Fruit fly (Drosophila melanogaster) whole organism, embryonic: ENCODE measurements around the gene fz3.

Experiments used
- Atf3 ChIP-seq: fragments of 200-800 bp; sonication (Bioruptor generic); optimal IDR thresholded peaks from 3 replicates; lab custom pipeline; 2016; ENCODE audit warnings: missing biosample characterization, missing genetic modification characterization
- Blimp-1 ChIP-seq: fragments of 200-800 bp; sonication (Bioruptor generic); optimal IDR thresholded peaks from 3 replicates; lab custom pipeline; 2018; ENCODE audit warnings: missing biosample characterization, missing genetic modification characterization, mild to moderate bottlenecking, moderate library complexity, missing genetic modification reagents
- CG10431 ChIP-seq: fragments of 200-800 bp; sonication (Bioruptor generic); optimal IDR thresholded peaks from 3 replicates; lab custom pipeline; 2018; ENCODE audit warnings: missing biosample characterization, mild to moderate bottlenecking, missing genetic modification characterization
- CG10959 ChIP-seq: fragments of 200-800 bp; sonication (Bioruptor generic); IDR thresholded peaks from 2 replicates; pipeline ENCODE4 v1.3.6; 2022; ENCODE audit warnings: missing biosample characterization, missing genetic modification characterization
- CG11504 ChIP-seq: fragments of 200-800 bp; sonication (Bioruptor generic); optimal IDR thresholded peaks from 3 replicates; lab custom pipeline; 2019; ENCODE audit warnings: missing biosample characterization, mild to moderate bottlenecking, missing genetic modification characterization, moderate library complexity
- CG11695 ChIP-seq: fragments of 200-800 bp; sonication (Bioruptor generic); IDR thresholded peaks from 3 replicates; pipeline ENCODE4 v1.3.6; 2022; ENCODE audit warnings: missing biosample characterization, missing genetic modification characterization
- CG11696 ChIP-seq: fragments of 200-800 bp; sonication (Bioruptor generic); IDR thresholded peaks from 2 replicates; pipeline ENCODE4 v1.3.6; 2022; ENCODE audit warnings: missing biosample characterization, missing genetic modification characterization
- CG12659 ChIP-seq: fragments of 200-800 bp; sonication (Bioruptor generic); optimal IDR thresholded peaks from 3 replicates; lab custom pipeline; 2017; ENCODE audit warnings: mild to moderate bottlenecking, missing biosample characterization, missing genetic modification reagents, missing genetic modification characterization
- CG12942 ChIP-seq: fragments of 200-800 bp; sonication (Bioruptor generic); optimal IDR thresholded peaks from 3 replicates; lab custom pipeline; 2016; ENCODE audit warnings: missing biosample characterization, missing genetic modification characterization
- CG13424 ChIP-seq: fragments of 200-800 bp; sonication (Bioruptor generic); optimal IDR thresholded peaks from 2 replicates; lab custom pipeline; 2019; ENCODE audit warnings: missing biosample characterization, mild to moderate bottlenecking, missing genetic modification characterization, moderate library complexity
- CG14667 ChIP-seq: fragments of 200-800 bp; sonication (Bioruptor generic); IDR thresholded peaks from 2 replicates; pipeline ENCODE4 v1.3.6; 2022; ENCODE audit warnings: missing biosample characterization, missing genetic modification characterization
- CG14710 ChIP-seq: fragments of 200-800 bp; sonication (Bioruptor generic); optimal IDR thresholded peaks from 3 replicates; lab custom pipeline; 2019; ENCODE audit warnings: missing biosample characterization, mild to moderate bottlenecking, missing genetic modification characterization, moderate library complexity
- CG14860 ChIP-seq: fragments of 200-800 bp; sonication (Bioruptor generic); IDR thresholded peaks from 3 replicates; pipeline ENCODE4 v1.3.6; 2022; ENCODE audit warnings: missing biosample characterization, missing genetic modification characterization; ENCODE audit not compliant: partially characterized antibody
- CG16813 ChIP-seq: fragments of 200-800 bp; sonication (Bioruptor generic); IDR thresholded peaks from 3 replicates; pipeline ENCODE4 v1.3.6; 2022; ENCODE audit warnings: missing biosample characterization, missing genetic modification characterization; ENCODE audit not compliant: partially characterized antibody
- CG17186 ChIP-seq: fragments of 200-800 bp; sonication (Bioruptor generic); optimal IDR thresholded peaks from 3 replicates; lab custom pipeline; 2017; ENCODE audit warnings: missing biosample characterization, missing genetic modification reagents, missing genetic modification characterization
- CG17361 ChIP-seq: fragments of 200-800 bp; sonication (Bioruptor generic); IDR thresholded peaks from 3 replicates; pipeline ENCODE4 v1.3.6; 2022; ENCODE audit warnings: missing biosample characterization, missing genetic modification characterization
- CG2120 ChIP-seq: fragments of 200-800 bp; sonication (Bioruptor generic); optimal IDR thresholded peaks from 3 replicates; lab custom pipeline; 2016; ENCODE audit warnings: missing biosample characterization, missing genetic modification characterization
- CG33213 ChIP-seq: fragments of 200-800 bp; sonication (Bioruptor generic); optimal IDR thresholded peaks from 3 replicates; lab custom pipeline; 2016; ENCODE audit warnings: missing biosample characterization, missing genetic modification characterization
- CG3838 ChIP-seq: fragments of 200-800 bp; sonication (Bioruptor generic); optimal IDR thresholded peaks from 3 replicates; lab custom pipeline; 2016; ENCODE audit warnings: missing biosample characterization, missing genetic modification characterization
- CG3995 ChIP-seq: fragments of 200-800 bp; sonication (Bioruptor generic); optimal IDR thresholded peaks from 3 replicates; lab custom pipeline; 2016; ENCODE audit warnings: missing biosample characterization, missing genetic modification characterization
- CG42726 ChIP-seq: fragments of 200-800 bp; sonication (Bioruptor generic); IDR thresholded peaks from 2 replicates; pipeline ENCODE4 v1.3.6; 2022; ENCODE audit warnings: missing biosample characterization, missing genetic modification characterization; ENCODE audit not compliant: partially characterized antibody
- CG5180 ChIP-seq: fragments of 200-800 bp; sonication (Bioruptor generic); optimal IDR thresholded peaks from 3 replicates; lab custom pipeline; 2017; ENCODE audit warnings: missing biosample characterization, missing genetic modification characterization, mild to moderate bottlenecking, moderate library complexity, missing genetic modification reagents
- CG5953 ChIP-seq: fragments of 200-800 bp; sonication (Bioruptor generic); IDR thresholded peaks from 2 replicates; pipeline ENCODE4 v1.3.6; 2022; ENCODE audit warnings: missing biosample characterization, missing genetic modification characterization
- CG7928 ChIP-seq: fragments of 200-800 bp; sonication (Bioruptor generic); optimal IDR thresholded peaks from 2 replicates; lab custom pipeline; 2017; ENCODE audit warnings: missing biosample characterization, mild to moderate bottlenecking, missing genetic modification characterization
- CoRest ChIP-seq: fragments of 200-800 bp; sonication (Bioruptor generic); optimal IDR thresholded peaks from 3 replicates; lab custom pipeline; 2018; ENCODE audit warnings: missing biosample characterization, mild to moderate bottlenecking, missing genetic modification characterization, moderate library complexity
- Dek ChIP-seq: fragments of 200-800 bp; sonication (Bioruptor generic); optimal IDR thresholded peaks from 3 replicates; lab custom pipeline; 2019; ENCODE audit warnings: missing biosample characterization, mild to moderate bottlenecking, missing genetic modification characterization, moderate library complexity
- GATAe ChIP-seq: fragments of 200-800 bp; sonication (Bioruptor generic); conservative IDR thresholded peaks from 2 replicates; pipeline ENCODE4 v1.3.6; 2022; ENCODE audit warnings: missing biosample characterization, missing genetic modification characterization
- MTF-1 ChIP-seq: fragments of 200-800 bp; sonication (Bioruptor generic); optimal IDR thresholded peaks from 2 replicates; lab custom pipeline; 2018; ENCODE audit warnings: missing biosample characterization, mild to moderate bottlenecking, missing genetic modification characterization, borderline replicate concordance
- Med ChIP-seq: fragments of 200-800 bp; sonication (Bioruptor generic); peaks from one replicate; lab custom pipeline; 2016; ENCODE audit warnings: missing biosample characterization, missing genetic modification characterization, mild to moderate bottlenecking, inconsistent platforms, moderate library complexity
- Usf ChIP-seq: fragments of 200-800 bp; sonication (Bioruptor generic); optimal IDR thresholded peaks from 2 replicates; lab custom pipeline; 2017; ENCODE audit warnings: missing genotype, missing biosample characterization, missing genetic modification characterization
- ac ChIP-seq: fragments of 200-800 bp; sonication (Bioruptor generic); optimal IDR thresholded peaks from 3 replicates; lab custom pipeline; 2017; ENCODE audit warnings: missing biosample characterization, mild to moderate bottlenecking, missing genetic modification characterization
- ap ChIP-seq: fragments of 200-800 bp; sonication (Bioruptor generic); IDR thresholded peaks from 2 replicates; pipeline ENCODE4 v1.3.6; 2022; ENCODE audit warnings: missing biosample characterization, missing genetic modification characterization
- chinmo ChIP-seq: fragments of 200-800 bp; sonication (Bioruptor generic); IDR thresholded peaks from 4 replicates; pipeline ENCODE4 v1.3.6; 2022; ENCODE audit warnings: missing biosample characterization, missing genetic modification characterization; ENCODE audit not compliant: partially characterized antibody
- ci ChIP-seq: fragments of 200-800 bp; sonication (Bioruptor generic); IDR thresholded peaks from 3 replicates; pipeline ENCODE4 v1.3.6; 2022; ENCODE audit warnings: missing biosample characterization, missing genetic modification characterization
- gsb-n ChIP-seq: fragments of 200-800 bp; sonication (Bioruptor generic); optimal IDR thresholded peaks from 3 replicates; lab custom pipeline; 2018; ENCODE audit warnings: missing biosample characterization, mild to moderate bottlenecking, missing genetic modification characterization
- hb ChIP-seq: fragments of 200-800 bp; sonication (Bioruptor generic); IDR thresholded peaks from 3 replicates; pipeline ENCODE4 v1.3.6; 2022; ENCODE audit warnings: missing biosample characterization, missing genetic modification characterization; ENCODE audit not compliant: partially characterized antibody
- hkb ChIP-seq, 2 experiments: fragments of 200-800 bp in 1 of 2; fragments of >200 bp in 1 of 2; sonication (Bioruptor generic) in 1 of 2; IDR thresholded peaks in 1 of 2; optimal IDR thresholded peaks in 1 of 2; 2 replicates each; pipeline versions ENCODE4 v1.3.6 to Lab custom; 2017 to 2022; ENCODE audit warnings: missing biosample characterization in 1 of 2, missing genetic modification characterization in 1 of 2
- inv ChIP-seq: fragments of 200-800 bp; sonication (Bioruptor generic); IDR thresholded peaks from 2 replicates; pipeline ENCODE4 v1.3.6; 2022; ENCODE audit warnings: missing biosample characterization, missing genetic modification characterization; ENCODE audit not compliant: partially characterized antibody
- nmo ChIP-seq: fragments of 200-800 bp; sonication (Bioruptor generic); optimal IDR thresholded peaks from 2 replicates; lab custom pipeline; 2018; ENCODE audit warnings: missing biosample characterization, mild to moderate bottlenecking, missing genetic modification characterization, moderate library complexity
- prd ChIP-seq, 3 experiments: fragments of >200 bp in 2 of 3; fragments of 200-800 bp in 1 of 3; sonication (Bioruptor generic) in 1 of 3; optimal IDR thresholded peaks in 2 of 3; IDR thresholded peaks in 1 of 3; 2 replicates in 2 of 3; 3 replicates in 1 of 3; pipeline versions ENCODE4 v1.3.6 to Lab custom; 2017 to 2022; ENCODE audit warnings: missing biosample characterization in 1 of 3, missing genetic modification characterization in 1 of 3
- sd ChIP-seq: fragments of 200-800 bp; sonication (Bioruptor generic); optimal IDR thresholded peaks from 3 replicates; lab custom pipeline; 2018; ENCODE audit warnings: missing biosample characterization, mild to moderate bottlenecking, missing genetic modification characterization, moderate library complexity
- sens ChIP-seq: fragments of 200-800 bp; sonication (Bioruptor generic); peaks from one replicate; lab custom pipeline; 2016; ENCODE audit warnings: missing biosample characterization, missing genetic modification characterization
- slbo ChIP-seq: fragments of 200-800 bp; sonication (Bioruptor generic); IDR thresholded peaks from 2 replicates; pipeline ENCODE4 v1.3.6; 2022; ENCODE audit warnings: missing biosample characterization, missing genetic modification characterization
- so ChIP-seq: fragments of 200-800 bp; sonication (Bioruptor generic); IDR thresholded peaks from 3 replicates; pipeline ENCODE4 v1.3.6; 2022; ENCODE audit warnings: missing biosample characterization, missing genetic modification characterization
- sug ChIP-seq: fragments of 200-800 bp; optimal IDR thresholded peaks from 2 replicates; lab custom pipeline; 2019; ENCODE audit warnings: missing biosample characterization, mild to moderate bottlenecking, missing genetic modification characterization, moderate library complexity
- tna ChIP-seq: fragments of 200-800 bp; sonication (Bioruptor generic); IDR thresholded peaks from 2 replicates; pipeline ENCODE4 v1.3.6; 2022; ENCODE audit warnings: missing biosample characterization, missing genetic modification characterization; ENCODE audit not compliant: partially characterized antibody
- vvl ChIP-seq: fragments of 200-800 bp; sonication (Bioruptor generic); IDR thresholded peaks from 2 replicates; pipeline ENCODE4 v1.3.6; 2022; ENCODE audit warnings: missing biosample characterization, missing genetic modification characterization

The fz3 gene

dm6 chrX:758892-759621 lies 10.7 kb upstream of the fz3 start, which contains the start of gene CG5273 (continued):
- TF ChIP-seq Atf3 (GFP tag; lab: Kevin White, UChicago), result no peak
- peak; percentile 44; the same call in 2 of the 3 replicates for TF ChIP-seq ci (GFP tag; lab: Robert Waterston, UW)
- TF ChIP-seq ap (GFP tag; lab: Robert Waterston, UW), result no peak
- TF ChIP-seq CG12659 (GFP tag; lab: Kevin White, UChicago), result peak; percentile 82
- TF ChIP-seq CG5180 (GFP tag; lab: Kevin White, UChicago), result no peak
- TF ChIP-seq CG2120 (GFP tag; lab: Kevin White, UChicago), result peak; percentile 36
- no peak for TF ChIP-seq CG10959 (GFP tag; lab: Robert Waterston, UW)
- TF ChIP-seq CG11696, result no peak
- peak; percentile 31 for TF ChIP-seq CoRest (tag; lab: Kevin White, UChicago)
- peak; percentile 74 for TF ChIP-seq CG17186 (GFP tag; lab: Kevin White, UChicago)
- no peak for TF ChIP-seq CG14667 (GFP tag; lab: Robert Waterston, UW)
- peak; percentile 85 for TF ChIP-seq CG33213 (GFP tag; lab: Kevin White, UChicago)
- no peak for TF ChIP-seq Usf
- peak; percentile 78 for TF ChIP-seq tna (GFP tag; lab: Robert Waterston, UW)
- peak; percentile 38; the same call in 2 of the 3 replicates for TF ChIP-seq CG17361
- no peak for TF ChIP-seq CG5953
- peak; percentile 30 for TF ChIP-seq nmo
- TF ChIP-seq hkb (optimal IDR thresholded peaks at IDR 0.05; lab: Kevin White, UChicago), result no peak
- no peak; the same call in 1 of the 2 replicates for TF ChIP-seq hkb (GFP tag; IDR thresholded peaks at IDR 0.05; lab: Robert Waterston, UW)
- TF ChIP-seq CG13424 (tag; lab: Kevin White, UChicago), result peak; percentile 5
- TF ChIP-seq so (GFP tag; lab: Robert Waterston, UW), result peak; percentile 37; the same call in 1 of the 3 replicates
- peak; percentile 7 for TF ChIP-seq CG12942 (GFP tag; lab: Kevin White, UChicago)
- peak; percentile 93 for TF ChIP-seq Med (GFP tag; lab: Kevin White, UChicago)
- TF ChIP-seq CG10431 (GFP tag; lab: Kevin White, UChicago), result peak; percentile 64
- TF ChIP-seq MTF-1 (GFP tag; lab: Kevin White, UChicago), result peak; percentile 7
- peak; percentile 51 for TF ChIP-seq slbo (GFP tag; lab: Robert Waterston, UW)
- TF ChIP-seq inv (GFP tag; lab: Robert Waterston, UW), result peak; percentile 85
- TF ChIP-seq hb, result peak; percentile 86
- peak; percentile 95 for TF ChIP-seq chinmo (GFP tag; lab: Robert Waterston, UW)
- TF ChIP-seq gsb-n (tag; lab: Kevin White, UChicago), result peak; percentile 25
- no peak for TF ChIP-seq prd (optimal IDR thresholded peaks at IDR 0.05; lab: Kevin White, UChicago)
- peak; percentile 9; the same call in 1 of the 3 replicates for TF ChIP-seq prd (GFP tag; IDR thresholded peaks at IDR 0.05; lab: Robert Waterston, UW)
- TF ChIP-seq CG3838, result no peak
- peak; percentile 91 for TF ChIP-seq sens (GFP tag; lab: Kevin White, UChicago)
- TF ChIP-seq vvl (GFP tag; lab: Robert Waterston, UW), result peak; percentile 34
- peak; percentile 94 for TF ChIP-seq CG16813
- TF ChIP-seq CG3995 (GFP tag; lab: Kevin White, UChicago), result peak; percentile 40
- peak; percentile 52 for TF ChIP-seq sug (tag; lab: Kevin White, UChicago)
- TF ChIP-seq Dek (tag; lab: Kevin White, UChicago), result peak; percentile 56
- peak; percentile 53 for TF ChIP-seq sd (tag; lab: Kevin White, UChicago)
- peak; percentile 30 for TF ChIP-seq CG11504
- peak; percentile 93 for TF ChIP-seq Blimp-1
- TF ChIP-seq CG7928 (GFP tag; lab: Kevin White, UChicago), result peak; percentile 72
- peak; percentile 99 for TF ChIP-seq CG14710 (tag; lab: Kevin White, UChicago)
- no peak for TF ChIP-seq GATAe (GFP tag; lab: Robert Waterston, UW)
- peak; percentile 85 for TF ChIP-seq CG42726 (GFP tag; lab: Robert Waterston, UW)
- TF ChIP-seq CG11695 (GFP tag; lab: Robert Waterston, UW), result no peak
- TF ChIP-seq CG14860 (GFP tag; lab: Robert Waterston, UW), result peak; percentile 91
- TF ChIP-seq ac (GFP tag; lab: Kevin White, UChicago), result no peak
